Fruit fly (Drosophila melanogaster) whole organism, embryonic: ENCODE data around the gene CG17839.

Experiments
- Ada2b ChIP-seq: fragments of 200-800 bp; sonication (Bioruptor generic); IDR thresholded peaks from 2 replicates; pipeline ENCODE4 v1.3.6; 2022; ENCODE audit warnings: missing biosample characterization, missing genetic modification characterization
- Atf3 ChIP-seq: fragments of 200-800 bp; sonication (Bioruptor generic); optimal IDR thresholded peaks from 3 replicates; lab custom pipeline; 2016; ENCODE audit warnings: missing biosample characterization, missing genetic modification characterization
- Bgb ChIP-seq: fragments of 200-800 bp; sonication (Bioruptor generic); IDR thresholded peaks from 2 replicates; pipeline ENCODE4 v1.3.6; 2022; ENCODE audit warnings: missing biosample characterization, missing genetic modification characterization; ENCODE audit not compliant: partially characterized antibody
- CG11504 ChIP-seq: fragments of 200-800 bp; sonication (Bioruptor generic); optimal IDR thresholded peaks from 3 replicates; lab custom pipeline; 2019; ENCODE audit warnings: missing biosample characterization, mild to moderate bottlenecking, missing genetic modification characterization, moderate library complexity
- CG11696 ChIP-seq: fragments of 200-800 bp; sonication (Bioruptor generic); IDR thresholded peaks from 2 replicates; pipeline ENCODE4 v1.3.6; 2022; ENCODE audit warnings: missing biosample characterization, missing genetic modification characterization
- CG13123 ChIP-seq: fragments of 200-800 bp; sonication (Bioruptor generic); optimal IDR thresholded peaks from 2 replicates; lab custom pipeline; 2016; ENCODE audit warnings: missing biosample characterization, missing genetic modification characterization
- CG1529 ChIP-seq: fragments of 200-800 bp; sonication (Bioruptor generic); optimal IDR thresholded peaks from 3 replicates; lab custom pipeline; 2018; ENCODE audit warnings: missing biosample characterization, missing genetic modification characterization
- CG15514 ChIP-seq: fragments of 200-800 bp; sonication (Bioruptor generic); optimal IDR thresholded peaks from 3 replicates; lab custom pipeline; 2017; ENCODE audit warnings: missing biosample characterization, missing genetic modification characterization, mild to moderate bottlenecking, moderate library complexity, missing genetic modification reagents
- CG15601 ChIP-seq: fragments of 200-800 bp; sonication (Bioruptor generic); optimal IDR thresholded peaks from 3 replicates; lab custom pipeline; 2019; ENCODE audit warnings: missing biosample characterization, mild to moderate bottlenecking, missing genetic modification characterization, moderate library complexity
- CG1647 ChIP-seq: fragments of 200-800 bp; sonication (Bioruptor generic); optimal IDR thresholded peaks from 3 replicates; lab custom pipeline; 2016; ENCODE audit warnings: missing biosample characterization, missing genetic modification characterization
- CG1832 ChIP-seq: fragments of 200-800 bp; sonication (Bioruptor generic); optimal IDR thresholded peaks from 2 replicates; lab custom pipeline; 2017; ENCODE audit warnings: missing biosample characterization, mild to moderate bottlenecking, missing genetic modification characterization, inconsistent platforms
- CG18764 ChIP-seq: fragments of 200-800 bp; sonication (Bioruptor generic); optimal IDR thresholded peaks from 3 replicates; lab custom pipeline; 2016; ENCODE audit warnings: missing biosample characterization, missing genetic modification characterization
- CG2120 ChIP-seq: fragments of 200-800 bp; sonication (Bioruptor generic); optimal IDR thresholded peaks from 3 replicates; lab custom pipeline; 2016; ENCODE audit warnings: missing biosample characterization, missing genetic modification characterization
- CG2712 ChIP-seq: fragments of 200-800 bp; optimal IDR thresholded peaks from 3 replicates; lab custom pipeline; 2019; ENCODE audit warnings: missing biosample characterization, mild to moderate bottlenecking, missing genetic modification characterization, moderate library complexity
- CG3163 ChIP-seq: fragments of 200-800 bp; sonication (Bioruptor generic); optimal IDR thresholded peaks from 3 replicates; lab custom pipeline; 2016; ENCODE audit warnings: missing biosample characterization, missing genetic modification characterization
- CG3847 ChIP-seq: fragments of 200-800 bp; sonication (Bioruptor generic); IDR thresholded peaks from 2 replicates; pipeline ENCODE4 v1.3.6; 2022; ENCODE audit warnings: missing biosample characterization, missing genetic modification characterization
- CG42726 ChIP-seq: fragments of 200-800 bp; sonication (Bioruptor generic); IDR thresholded peaks from 2 replicates; pipeline ENCODE4 v1.3.6; 2022; ENCODE audit warnings: missing biosample characterization, missing genetic modification characterization; ENCODE audit not compliant: partially characterized antibody
- CG4404 ChIP-seq: fragments of 200-800 bp; sonication (Bioruptor generic); IDR thresholded peaks from 2 replicates; pipeline ENCODE4 v1.3.6; 2022; ENCODE audit warnings: missing biosample characterization, missing genetic modification characterization
- CG4617 ChIP-seq: fragments of 200-800 bp; sonication (Bioruptor generic); optimal IDR thresholded peaks from 3 replicates; lab custom pipeline; 2016; ENCODE audit warnings: missing biosample characterization, missing genetic modification characterization, borderline replicate concordance
- CG7271 ChIP-seq: fragments of 200-800 bp; sonication (Bioruptor generic); optimal IDR thresholded peaks from 2 replicates; lab custom pipeline; 2018; ENCODE audit warnings: missing biosample characterization, mild to moderate bottlenecking, missing genetic modification characterization, moderate library complexity
- CG9215 ChIP-seq: fragments of 200-800 bp; sonication (Bioruptor generic); IDR thresholded peaks from 2 replicates; pipeline ENCODE4 v1.3.6; 2022; ENCODE audit warnings: missing biosample characterization, missing genetic modification characterization
- CG9437 ChIP-seq: fragments of 200-800 bp; sonication (Bioruptor generic); optimal IDR thresholded peaks from 2 replicates; lab custom pipeline; 2018; ENCODE audit warnings: missing biosample characterization, mild to moderate bottlenecking, missing genetic modification characterization
- E2f2 ChIP-seq: fragments of 200-800 bp; sonication (Bioruptor generic); IDR thresholded peaks from 2 replicates; pipeline ENCODE4 v1.3.6; 2022; ENCODE audit warnings: missing biosample characterization, missing genetic modification characterization
- H15 ChIP-seq: fragments of 200-800 bp; sonication (Bioruptor generic); IDR thresholded peaks from 3 replicates; pipeline ENCODE4 v1.3.6; 2022; ENCODE audit warnings: missing biosample characterization, missing genetic modification characterization
- Hr3 ChIP-seq: fragments of 200-800 bp; sonication (Bioruptor generic); optimal IDR thresholded peaks from 3 replicates; lab custom pipeline; 2016; ENCODE audit warnings: missing biosample characterization, missing genetic modification characterization
- Max ChIP-seq: fragments of 200-800 bp; sonication (Bioruptor generic); optimal IDR thresholded peaks from 2 replicates; lab custom pipeline; 2016; ENCODE audit warnings: missing biosample characterization, mild to moderate bottlenecking, missing genetic modification characterization
- Pdp1 ChIP-seq, 2 experiments: fragments of 200-800 bp; sonication (Bioruptor generic); optimal IDR thresholded peaks; 3 replicates each; lab custom pipeline; 2016; ENCODE audit warnings: missing biosample characterization in 2 of 2, missing genetic modification characterization in 2 of 2, mild to moderate bottlenecking in 1 of 2, moderate library complexity in 1 of 2
- Sox102F ChIP-seq: fragments of 200-800 bp; sonication (Bioruptor generic); optimal IDR thresholded peaks from 2 replicates; lab custom pipeline; 2018; ENCODE audit warnings: missing biosample characterization, mild to moderate bottlenecking, missing genetic modification characterization, moderate library complexity
- Sry-β ChIP-seq: fragments of 200-800 bp; sonication (Bioruptor generic); optimal IDR thresholded peaks from 2 replicates; lab custom pipeline; 2018; ENCODE audit warnings: missing biosample characterization, mild to moderate bottlenecking, missing genetic modification characterization, moderate library complexity
- Sry-δ ChIP-seq: fragments of 200-800 bp; sonication (Bioruptor generic); optimal IDR thresholded peaks from 2 replicates; lab custom pipeline; 2016; ENCODE audit warnings: missing biosample characterization, missing genetic modification characterization
- ato ChIP-seq: fragments of 200-800 bp; sonication (Bioruptor generic); IDR thresholded peaks from 2 replicates; pipeline ENCODE4 v1.3.6; 2022; ENCODE audit warnings: missing biosample characterization, missing genetic modification characterization; ENCODE audit not compliant: partially characterized antibody
- bab2 ChIP-seq: fragments of 200-800 bp; sonication (Bioruptor generic); optimal IDR thresholded peaks from 2 replicates; lab custom pipeline; 2016; ENCODE audit warnings: missing biosample characterization, missing genetic modification characterization
- dmrt99B ChIP-seq: fragments of 200-800 bp; sonication (Bioruptor generic); optimal IDR thresholded peaks from 2 replicates; lab custom pipeline; 2018; ENCODE audit warnings: missing biosample characterization, mild to moderate bottlenecking, missing genetic modification characterization, moderate library complexity
- eve ChIP-seq, 2 experiments: fragments of >200 bp; optimal IDR thresholded peaks; 2 replicates each; lab custom pipeline; 2017; ENCODE audit warnings: missing biosample characterization in 2 of 2, missing genetic modification characterization in 2 of 2
- fd102C ChIP-seq: fragments of 200-800 bp; sonication (Bioruptor generic); optimal IDR thresholded peaks from 2 replicates; lab custom pipeline; 2018; ENCODE audit warnings: missing biosample characterization, mild to moderate bottlenecking, missing genetic modification characterization, moderate library complexity
- ftz-f1 ChIP-seq: fragments of 200-800 bp; sonication (Bioruptor generic); optimal IDR thresholded peaks from 2 replicates; lab custom pipeline; 2016; ENCODE audit warnings: missing biosample characterization, missing genetic modification characterization
- gcm2 ChIP-seq: fragments of 200-800 bp; sonication (Bioruptor generic); optimal IDR thresholded peaks from 2 replicates; lab custom pipeline; 2016; ENCODE audit warnings: missing biosample characterization, missing genetic modification characterization
- gsb-n ChIP-seq: fragments of 200-800 bp; sonication (Bioruptor generic); optimal IDR thresholded peaks from 3 replicates; lab custom pipeline; 2018; ENCODE audit warnings: missing biosample characterization, mild to moderate bottlenecking, missing genetic modification characterization
- ham ChIP-seq: fragments of 200-800 bp; sonication (Bioruptor generic); IDR thresholded peaks from 2 replicates; pipeline ENCODE4 v1.3.6; 2022; ENCODE audit warnings: missing biosample characterization, missing genetic modification characterization
- jumu ChIP-seq: fragments of 200-800 bp; sonication (Bioruptor generic); optimal IDR thresholded peaks from 3 replicates; lab custom pipeline; 2016; ENCODE audit warnings: missing biosample characterization, missing genetic modification characterization
- kah ChIP-seq: fragments of 200-800 bp; sonication (Bioruptor generic); optimal IDR thresholded peaks from 2 replicates; lab custom pipeline; 2018; ENCODE audit warnings: missing biosample characterization, mild to moderate bottlenecking, missing genetic modification characterization
- klu ChIP-seq: fragments of 200-800 bp; sonication (Bioruptor generic); IDR thresholded peaks from 2 replicates; pipeline ENCODE4 v1.3.6; 2022; ENCODE audit warnings: missing biosample characterization, missing genetic modification characterization
- nmo ChIP-seq: fragments of 200-800 bp; sonication (Bioruptor generic); optimal IDR thresholded peaks from 2 replicates; lab custom pipeline; 2018; ENCODE audit warnings: missing biosample characterization, mild to moderate bottlenecking, missing genetic modification characterization, moderate library complexity
- peb ChIP-seq: fragments of 200-800 bp; sonication (Bioruptor generic); IDR thresholded peaks from 2 replicates; pipeline ENCODE4 v1.3.6; 2022; ENCODE audit warnings: missing biosample characterization, missing genetic modification characterization
- sisA ChIP-seq: fragments of 200-800 bp; sonication (Bioruptor generic); IDR thresholded peaks from 2 replicates; pipeline ENCODE4 v1.3.6; 2022; ENCODE audit warnings: missing biosample characterization, missing genetic modification characterization
- tgo ChIP-seq: fragments of 200-800 bp; sonication (Bioruptor generic); IDR thresholded peaks from 3 replicates; pipeline ENCODE4 v1.3.6; 2022; ENCODE audit warnings: missing biosample characterization, missing genetic modification characterization
- tup ChIP-seq: fragments of 200-800 bp; sonication (Bioruptor generic); optimal IDR thresholded peaks from 2 replicates; lab custom pipeline; 2016; ENCODE audit warnings: missing biosample characterization, mild to moderate bottlenecking, missing genetic modification characterization, moderate library complexity
- vnd ChIP-seq: fragments of 200-800 bp; sonication (Bioruptor generic); IDR thresholded peaks from 3 replicates; pipeline ENCODE4 v1.3.6; 2022; ENCODE audit warnings: missing biosample characterization, missing genetic modification characterization; ENCODE audit not compliant: partially characterized antibody
- zen ChIP-seq: fragments of 200-800 bp; sonication (Bioruptor generic); optimal IDR thresholded peaks from 3 replicates; lab custom pipeline; 2018; ENCODE audit warnings: missing biosample characterization, mild to moderate bottlenecking, missing genetic modification characterization, moderate library complexity

Gene CG17839

dm6 chr3L:14759097-14759795 is 45.7 kb upstream of the CG17839 start (continued):
- peak; percentile 100 for TF ChIP-seq Hr3 (GFP tag; lab: Kevin White, UChicago)
- peak; percentile 82 for TF ChIP-seq Sry-δ (GFP tag; lab: Kevin White, UChicago)
- TF ChIP-seq jumu (GFP tag; lab: Kevin White, UChicago): peak; percentile 99
- peak; percentile 100 for TF ChIP-seq tgo (GFP tag; lab: Robert Waterston, UW)
- peak; percentile 98 for TF ChIP-seq CG13123
- TF ChIP-seq peb (GFP tag; lab: Robert Waterston, UW): peak; percentile 99
- peak; percentile 100 for TF ChIP-seq CG1529 (GFP tag; lab: Kevin White, UChicago)
- TF ChIP-seq tup (GFP tag; lab: Kevin White, UChicago): peak; percentile 98
- TF ChIP-seq zen: peak; percentile 99
- peak; percentile 100 for TF ChIP-seq CG2120
- peak; percentile 99 for TF ChIP-seq sisA
- peak; percentile 99 for TF ChIP-seq CG18764 (GFP tag; lab: Kevin White, UChicago)
- TF ChIP-seq ham (GFP tag; lab: Robert Waterston, UW): peak; percentile 99
- TF ChIP-seq CG4404 (GFP tag; lab: Robert Waterston, UW): peak; percentile 100
- peak; percentile 98 to 99 for TF ChIP-seq Pdp1 (GFP tag; optimal IDR thresholded peaks at IDR 0.05; lab: Kevin White, UChicago)
- peak; percentile 97 for TF ChIP-seq CG11696 (GFP tag; lab: Robert Waterston, UW)
- peak; percentile 44; the same call in 1 of the 2 replicates for TF ChIP-seq CG42726 (GFP tag; lab: Robert Waterston, UW)
- peak; percentile 99 for TF ChIP-seq CG9215 (GFP tag; lab: Robert Waterston, UW)
- peak; percentile 100 for TF ChIP-seq CG2712 (tag; lab: Kevin White, UChicago)
- peak; percentile 100 for TF ChIP-seq CG3847 (GFP tag; lab: Robert Waterston, UW)
- TF ChIP-seq CG7271 (tag; lab: Kevin White, UChicago): peak; percentile 96
- peak; percentile 59; the same call in 1 of the 2 replicates for TF ChIP-seq Bgb
- TF ChIP-seq CG4617 (GFP tag; lab: Kevin White, UChicago): peak; percentile 99
- peak; percentile 99 for TF ChIP-seq CG11504
- TF ChIP-seq Ada2b (GFP tag; lab: Robert Waterston, UW): peak; percentile 99
- TF ChIP-seq CG15514 (GFP tag; lab: Kevin White, UChicago): peak; percentile 96
- TF ChIP-seq CG3163: peak; percentile 73
- TF ChIP-seq Atf3 (GFP tag; lab: Kevin White, UChicago): peak; percentile 99
- peak; percentile 100 for TF ChIP-seq Max (GFP tag; lab: Kevin White, UChicago)
- TF ChIP-seq ato (GFP tag; lab: Robert Waterston, UW): 0 out of 2 replicates have a peak, but pooled peaks have one; percentile 42
- peak; percentile 98 for TF ChIP-seq gcm2 (GFP tag; lab: Kevin White, UChicago)
- peak; percentile 100 for TF ChIP-seq dmrt99B (tag; lab: Kevin White, UChicago)
- TF ChIP-seq CG1832 (GFP tag; lab: Kevin White, UChicago): peak; percentile 11
- peak; percentile 94 for TF ChIP-seq fd102C (GFP tag; lab: Kevin White, UChicago)
- peak; percentile 100 for TF ChIP-seq Sox102F
- TF ChIP-seq E2f2 (GFP tag; lab: Robert Waterston, UW): peak; percentile 95
- 0 out of 3 replicates have a peak, but pooled peaks have one; percentile 51 for TF ChIP-seq vnd
- peak; percentile 99 for TF ChIP-seq kah (GFP tag; lab: Kevin White, UChicago)
- TF ChIP-seq CG15601 (tag; lab: Kevin White, UChicago): peak; percentile 99
- peak; percentile 99 for TF ChIP-seq H15 (GFP tag; lab: Robert Waterston, UW)
- peak; percentile 77 for TF ChIP-seq Sry-β (GFP tag; lab: Kevin White, UChicago)
- TF ChIP-seq eve (GFP tag; optimal IDR thresholded peaks at IDR 0.05; lab: Kevin White, UChicago): peak; percentile 35 to 100
- TF ChIP-seq klu: peak; percentile 100
- peak; percentile 97 for TF ChIP-seq CG9437
- TF ChIP-seq bab2: peak; percentile 99
- peak; percentile 99 for TF ChIP-seq CG1647
- TF ChIP-seq nmo (GFP tag; lab: Kevin White, UChicago): peak; percentile 100
- peak; percentile 92 for TF ChIP-seq ftz-f1 (GFP tag; lab: Kevin White, UChicago)
- TF ChIP-seq gsb-n (tag; lab: Kevin White, UChicago): peak; percentile 100
